Fruit fly (Drosophila melanogaster): Measurements from ENCODE around the gene CG14693.
A peak's percentile ranks its signal among the peaks of the same experiment; 100 is the strongest.

The CG14693 gene

dm6 chr3R:10775246-10775645 lies 39.6 kb downstream of the CG14693 start (continued):
- TF ChIP-seq PHDP (tag; optimal IDR thresholded peaks at IDR 0.05): peak; percentile 45

DNA sequence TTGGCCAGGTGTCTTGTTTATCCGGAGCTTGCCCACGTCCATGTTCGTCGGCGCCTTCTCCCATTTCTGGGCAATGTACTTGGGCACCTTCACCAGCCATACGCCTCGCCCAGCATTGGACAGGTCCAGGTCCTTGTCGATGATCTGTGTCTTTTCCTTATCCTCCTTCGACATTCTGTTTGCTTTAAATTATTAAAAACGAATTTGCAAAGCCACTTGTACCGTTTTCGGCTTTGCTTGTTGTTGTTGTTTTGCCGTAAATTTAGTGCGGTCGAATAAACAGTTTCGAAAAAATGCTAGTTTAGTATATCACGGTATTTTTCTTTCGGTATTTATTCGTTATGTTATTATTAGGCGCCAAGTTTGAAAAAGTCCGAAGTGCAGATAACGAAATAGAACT lies 47.3 kb downstream of the CG14693 start, which contains the start of gene TfIIFbeta:
Gene TfIIFbeta, minus strand, starts transcription at position 279 of the 400 bp plus-strand sequence.
- TF ChIP-seq CG13775 (GFP tag; optimal IDR thresholded peaks at IDR 0.05) (no peak), NK7.1 (GFP tag; optimal IDR thresholded peaks at IDR 0.05) (no peak), CHES-1-like (GFP tag; optimal IDR thresholded peaks at IDR 0.05) (no peak), Dp (GFP tag; optimal IDR thresholded peaks at IDR 0.05) (peak; percentile 87), onecut (GFP tag; IDR thresholded peaks at IDR 0.05) (no peak), Opbp (GFP tag; IDR thresholded peaks at IDR 0.05; ENCODE audit: partially characterized antibody) (no peak), CG11085 (GFP tag; IDR thresholded peaks at IDR 0.05) (no peak), B-H2 (GFP tag; optimal IDR thresholded peaks at IDR 0.05) (no peak), Stat92E (GFP tag; optimal IDR thresholded peaks at IDR 0.05) (no peak), HmgD (GFP tag; optimal IDR thresholded peaks at IDR 0.05) (no peak), Hsf (GFP tag; optimal IDR thresholded peaks at IDR 0.05) (no peak), Myb (GFP tag; optimal IDR thresholded peaks at IDR 0.05) (no peak), CG11695 (GFP tag; IDR thresholded peaks at IDR 0.05) (no peak), CG1832 (GFP tag; optimal IDR thresholded peaks at IDR 0.05) (no peak), danr (GFP tag; IDR thresholded peaks at IDR 0.05) (no peak), Aef1 (GFP tag; IDR thresholded peaks at IDR 0.05) (no peak), CG10267 (tag; optimal IDR thresholded peaks at IDR 0.05) (peak; percentile 7), tll (GFP tag; optimal IDR thresholded peaks at IDR 0.05) (no peak), HmgZ (tag; optimal IDR thresholded peaks at IDR 0.05) (no peak), H15 (GFP tag; IDR thresholded peaks at IDR 0.05) (no peak), wor (GFP tag; IDR thresholded peaks at IDR 0.05) (no peak), CG2202 (tag; optimal IDR thresholded peaks at IDR 0.05) (no peak), h (optimal IDR thresholded peaks at IDR 0.05) (no peak), CG2678 (tag; optimal IDR thresholded peaks at IDR 0.05) (no peak), CG10366 (GFP tag; IDR thresholded peaks at IDR 0.05) (no peak), sd (tag; optimal IDR thresholded peaks at IDR 0.05) (no peak), BEAF-32 (GFP tag; optimal IDR thresholded peaks at IDR 0.05) (peak; percentile 16), rib (GFP tag; IDR thresholded peaks at IDR 0.05) (no peak), CG6765 (GFP tag; optimal IDR thresholded peaks at IDR 0.05) (no peak), Dbx (GFP tag; IDR thresholded peaks at IDR 0.05) (0 out of 3 replicates have a peak, but pooled peaks have one; percentile 13), fd102C (GFP tag; optimal IDR thresholded peaks at IDR 0.05) (no peak), wek (GFP tag; optimal IDR thresholded peaks at IDR 0.05) (no peak), CG17829 (tag; optimal IDR thresholded peaks at IDR 0.05) (no peak), pum (GFP tag; optimal IDR thresholded peaks at IDR 0.05) (no peak), CG7839 (tag; optimal IDR thresholded peaks at IDR 0.05) (no peak), CG10979 (tag; optimal IDR thresholded peaks at IDR 0.05) (no peak), CG31388 (GFP tag; optimal IDR thresholded peaks at IDR 0.05) (no peak), CG6689 (GFP tag; IDR thresholded peaks at IDR 0.05) (no peak), ato (GFP tag; IDR thresholded peaks at IDR 0.05; ENCODE audit: partially characterized antibody) (no peak), fu2 (GFP tag; optimal IDR thresholded peaks at IDR 0.05) (no peak), CG12299 (tag; optimal IDR thresholded peaks at IDR 0.05) (no peak), MESR4 (GFP tag; optimal IDR thresholded peaks at IDR 0.05) (peak; percentile 62), Hand (GFP tag; optimal IDR thresholded peaks at IDR 0.05) (no peak), Awh (GFP tag; IDR thresholded peaks at IDR 0.05) (no peak), croc (GFP tag; conservative IDR thresholded peaks at IDR 0.05) (no peak), gfzf (GFP tag; optimal IDR thresholded peaks at IDR 0.05) (peak; percentile 85), phol (tag; optimal IDR thresholded peaks at IDR 0.05) (no peak), CG9797 (GFP tag; optimal IDR thresholded peaks at IDR 0.05) (peak; percentile 62)
